Worm (Caenorhabditis elegans) whole organism, midembryonic: Measurements from ENCODE around the gene srh-295.
"Not testable (repeated sequence)": the region's sequence is repeated elsewhere in the genome, so short reads cannot be mapped to it uniquely, and the experiment has no call there.

Experiments
- T22C8.4 ChIP-seq: fragments of 200-800 bp; sonication (Bioruptor generic); IDR thresholded peaks from 2 replicates; pipeline ENCODE4 v1.3.6; 2022; ENCODE audit warnings: missing genetic modification characterization, missing compliant biosample characterization
- cog-1 ChIP-seq: sonication (generic microtip); optimal IDR thresholded peaks from 2 replicates; lab custom pipeline; 2016; ENCODE audit warnings: missing genetic modification characterization, missing compliant biosample characterization
- flt-1 ChIP-seq: fragments of 200-800 bp; sonication (Bioruptor generic); IDR thresholded peaks from 2 replicates; pipeline ENCODE4 v1.3.6; 2022; ENCODE audit warnings: missing genetic modification characterization, missing compliant biosample characterization
- klf-2 ChIP-seq: fragments of 200-800 bp; sonication (Bioruptor generic); conservative IDR thresholded peaks from 2 replicates; pipeline ENCODE4 v1.3.6; 2022; ENCODE audit warnings: missing genetic modification reagents, missing genetic modification characterization, missing compliant biosample characterization
- med-1 ChIP-seq: sonication (generic microtip); optimal IDR thresholded peaks from 2 replicates; lab custom pipeline; 2017; ENCODE audit warnings: missing genetic modification characterization, mild to moderate bottlenecking, missing compliant biosample characterization, antibody characterized with exemption, missing genetic modification reagents; ENCODE audit not compliant: insufficient read depth
- ref-1 ChIP-seq: fragments of 200-800 bp; sonication (Bioruptor generic); conservative IDR thresholded peaks from 2 replicates; pipeline ENCODE4 v1.3.6; 2022; ENCODE audit warnings: missing genetic modification reagents, missing genetic modification characterization, missing compliant biosample characterization
- tab-1 ChIP-seq: fragments of 200-800 bp; sonication (Bioruptor generic); IDR thresholded peaks from 2 replicates; pipeline ENCODE4 v1.3.6; 2022; ENCODE audit warnings: missing genetic modification characterization, missing compliant biosample characterization
- ztf-23 ChIP-seq: fragments of 200-800 bp; sonication (Bioruptor generic); IDR thresholded peaks from 2 replicates; pipeline ENCODE4 v1.3.6; 2022; ENCODE audit warnings: missing genetic modification reagents, missing genetic modification characterization, missing compliant biosample characterization
- ztf-29 ChIP-seq: fragments of 200-800 bp; sonication (Bioruptor generic); IDR thresholded peaks from 2 replicates; pipeline ENCODE4 v1.3.6; 2022; ENCODE audit warnings: missing genetic modification reagents, missing genetic modification characterization, missing compliant biosample characterization

The srh-295 gene

ce11 chrV:15350615-15351014 lies 20.2 kb downstream of the srh-295 start, which contains the start of gene clec-231:
TSS of gene clec-231 (minus strand) at chrV:15350715.
- no peak for TF ChIP-seq ztf-23 (GFP tag; lab: Robert Waterston, UW)
- no peak for TF ChIP-seq ref-1 (GFP tag; lab: Robert Waterston, UW)
- TF ChIP-seq cog-1 (tag; lab: Kevin White, UChicago): no peak
- TF ChIP-seq flt-1: no peak
- no peak for TF ChIP-seq klf-2 (GFP tag; lab: Robert Waterston, UW)
- no peak for TF ChIP-seq ztf-29 (GFP tag; lab: Robert Waterston, UW)
- TF ChIP-seq T22C8.4: no peak
- no peak for TF ChIP-seq med-1 (GFP tag; lab: Kevin White, UChicago)
- no peak for TF ChIP-seq tab-1 (GFP tag; lab: Robert Waterston, UW)

- TF ChIP-seq ref-1 (GFP tag; lab: Robert Waterston, UW): no peak
- no peak for TF ChIP-seq cog-1 (tag; lab: Kevin White, UChicago)
- no peak for TF ChIP-seq T22C8.4
- TF ChIP-seq ztf-29 (GFP tag; lab: Robert Waterston, UW): no peak
- TF ChIP-seq ztf-23 (GFP tag; lab: Robert Waterston, UW): no peak
- no peak for TF ChIP-seq flt-1
- TF ChIP-seq tab-1 (GFP tag; lab: Robert Waterston, UW): no peak
- no peak for TF ChIP-seq klf-2 (GFP tag; lab: Robert Waterston, UW)
- TF ChIP-seq med-1 (GFP tag; lab: Kevin White, UChicago): no peak
These were observed 22.0 kb downstream of the srh-295 start, which contains the start of gene srx-58 for ce11 chrV:15352376-15352775. TSS of gene srx-58 (plus strand) at chrV:15352676.

ce11 chrV:15354648-15355047 lies 24.2 kb downstream of the srh-295 start, which contains the start of gene C29F3.7:
TSS of gene C29F3.7 (plus strand) at chrV:15354901.
- TF ChIP-seq klf-2 (GFP tag; lab: Robert Waterston, UW) (no peak), ref-1 (GFP tag; lab: Robert Waterston, UW) (no peak), ztf-29 (GFP tag; lab: Robert Waterston, UW) (no peak), flt-1 (no peak), ztf-23 (GFP tag; lab: Robert Waterston, UW) (no peak), T22C8.4 (no peak), tab-1 (GFP tag; lab: Robert Waterston, UW) (no peak), cog-1 (tag; lab: Kevin White, UChicago) (no peak), med-1 (GFP tag; lab: Kevin White, UChicago) (no peak)

ce11 chrV:15361412-15361811 lies 31.0 kb downstream of the srh-295 start, which contains the start of gene ech-1.1:
TSS of gene ech-1.1 (minus strand) at chrV:15361512.
- not testable (repeated sequence) for TF ChIP-seq klf-2, ref-1, ztf-23 (GFP tag; lab: Robert Waterston, UW)

ce11 chrV:15367770-15368169 lies 37.4 kb downstream of the srh-295 start:
- TF ChIP-seq flt-1 (no peak), ref-1 (GFP tag; lab: Robert Waterston, UW) (no peak), cog-1 (tag; lab: Kevin White, UChicago) (no peak), ztf-23 (GFP tag; lab: Robert Waterston, UW) (no peak), T22C8.4 (no peak), tab-1 (GFP tag; lab: Robert Waterston, UW) (no peak), ztf-29 (GFP tag; lab: Robert Waterston, UW) (no peak), klf-2 (GFP tag; lab: Robert Waterston, UW) (no peak), med-1 (GFP tag; lab: Kevin White, UChicago) (no peak)

ce11 chrV:15369707-15370106 lies 39.3 kb downstream of the srh-295 start, which contains the start of gene nhr-269:
TSS of gene nhr-269 (minus strand) at chrV:15369807.
- TF ChIP-seq ztf-23 (GFP tag; lab: Robert Waterston, UW) (no peak), ref-1 (GFP tag; lab: Robert Waterston, UW) (no peak), tab-1 (GFP tag; lab: Robert Waterston, UW) (no peak), ztf-29 (GFP tag; lab: Robert Waterston, UW) (no peak), flt-1 (no peak), med-1 (GFP tag; lab: Kevin White, UChicago) (no peak)

- TF ChIP-seq med-1 (GFP tag; lab: Kevin White, UChicago): no peak
- TF ChIP-seq klf-2 (GFP tag; lab: Robert Waterston, UW): no peak
These were observed 45.8 kb downstream of the srh-295 start, which contains the start of gene srh-52 for ce11 chrV:15376223-15376622. TSS of gene srh-52 (minus strand) at chrV:15376323.

- TF ChIP-seq flt-1 (no peak), med-1 (GFP tag; lab: Kevin White, UChicago) (no peak), ref-1 (GFP tag; lab: Robert Waterston, UW) (no peak), ztf-23 (GFP tag; lab: Robert Waterston, UW) (no peak)
These were observed 47.5 kb downstream of the srh-295 start, which contains the start of gene srh-122 for ce11 chrV:15377903-15378302. TSS of gene srh-122 (minus strand) at chrV:15378003.

- TF ChIP-seq ztf-23 (GFP tag; lab: Robert Waterston, UW) (no peak), tab-1 (GFP tag; lab: Robert Waterston, UW) (no peak), med-1 (GFP tag; lab: Kevin White, UChicago) (no peak), klf-2 (GFP tag; lab: Robert Waterston, UW) (no peak), flt-1 (no peak), ref-1 (GFP tag; lab: Robert Waterston, UW) (no peak), ztf-29 (GFP tag; lab: Robert Waterston, UW) (no peak), cog-1 (tag; lab: Kevin White, UChicago) (no peak)
These were observed 49.4 kb downstream of the srh-295 start, which contains the start of gene srh-251 for ce11 chrV:15379817-15380216. TSS of gene srh-251 (minus strand) at chrV:15379917.

- TF ChIP-seq flt-1 (no peak), cog-1 (tag; lab: Kevin White, UChicago) (no peak), ztf-29 (GFP tag; lab: Robert Waterston, UW) (no peak), T22C8.4 (no peak), ztf-23 (GFP tag; lab: Robert Waterston, UW) (no peak), tab-1 (GFP tag; lab: Robert Waterston, UW) (no peak), klf-2 (GFP tag; lab: Robert Waterston, UW) (no peak), ref-1 (GFP tag; lab: Robert Waterston, UW) (no peak), med-1 (GFP tag; lab: Kevin White, UChicago) (no peak)
These were observed 50.4 kb downstream of the srh-295 start, which contains the start of gene dhs-23 for ce11 chrV:15380857-15381256. TSS of gene dhs-23 (plus strand) at chrV:15381219.
